Fruit fly (Drosophila melanogaster) whole organism, embryonic: ENCODE measurements around the gene CG43147.

ENCODE experiments used
- CG10267 ChIP-seq: fragments of 200-800 bp; sonication (Bioruptor generic); optimal IDR thresholded peaks from 2 replicates; lab custom pipeline; 2018; ENCODE audit warnings: missing biosample characterization, mild to moderate bottlenecking, missing genetic modification characterization, moderate library complexity
- CG11504 ChIP-seq: fragments of 200-800 bp; sonication (Bioruptor generic); optimal IDR thresholded peaks from 3 replicates; lab custom pipeline; 2019; ENCODE audit warnings: missing biosample characterization, mild to moderate bottlenecking, missing genetic modification characterization, moderate library complexity
- CG12155 ChIP-seq: fragments of 200-800 bp; sonication (Bioruptor generic); optimal IDR thresholded peaks from 3 replicates; lab custom pipeline; 2016; ENCODE audit warnings: missing biosample characterization, missing genetic modification characterization
- CG13424 ChIP-seq: fragments of 200-800 bp; sonication (Bioruptor generic); optimal IDR thresholded peaks from 2 replicates; lab custom pipeline; 2019; ENCODE audit warnings: missing biosample characterization, mild to moderate bottlenecking, missing genetic modification characterization, moderate library complexity
- CG13775 ChIP-seq: fragments of 200-800 bp; sonication (Bioruptor generic); optimal IDR thresholded peaks from 3 replicates; lab custom pipeline; 2017; ENCODE audit warnings: missing biosample characterization, mild to moderate bottlenecking, missing genetic modification characterization
- CG14441 ChIP-seq: fragments of 200-800 bp; sonication (Bioruptor generic); IDR thresholded peaks from 2 replicates; pipeline ENCODE4 v1.3.6; 2022; ENCODE audit warnings: missing biosample characterization, missing genetic modification characterization
- CG15269 ChIP-seq: fragments of 200-800 bp; sonication (Bioruptor generic); optimal IDR thresholded peaks from 2 replicates; lab custom pipeline; 2018; ENCODE audit warnings: missing biosample characterization, mild to moderate bottlenecking, missing genetic modification characterization, moderate library complexity
- CG1529 ChIP-seq: fragments of 200-800 bp; sonication (Bioruptor generic); optimal IDR thresholded peaks from 3 replicates; lab custom pipeline; 2018; ENCODE audit warnings: missing biosample characterization, missing genetic modification characterization
- CG17328 ChIP-seq: fragments of 200-800 bp; sonication (Bioruptor generic); IDR thresholded peaks from 2 replicates; pipeline ENCODE4 v1.3.6; 2022; ENCODE audit warnings: missing biosample characterization, missing genetic modification characterization
- CG18011 ChIP-seq: fragments of 200-800 bp; sonication (Bioruptor generic); optimal IDR thresholded peaks from 2 replicates; lab custom pipeline; 2017; ENCODE audit warnings: missing biosample characterization, missing genetic modification characterization, mild to moderate bottlenecking, moderate library complexity, missing genotype
- CG2875 ChIP-seq: fragments of 200-800 bp; sonication (Bioruptor generic); optimal IDR thresholded peaks from 2 replicates; lab custom pipeline; 2017; ENCODE audit warnings: missing biosample characterization, mild to moderate bottlenecking, missing genetic modification characterization, missing genetic modification reagents
- CG30403 ChIP-seq: fragments of 200-800 bp; sonication (Bioruptor generic); optimal IDR thresholded peaks from 3 replicates; lab custom pipeline; 2016; ENCODE audit warnings: missing biosample characterization, missing genetic modification characterization
- CG4328 ChIP-seq: fragments of 200-800 bp; sonication (Bioruptor generic); optimal IDR thresholded peaks from 3 replicates; lab custom pipeline; 2017; ENCODE audit warnings: missing biosample characterization, missing genetic modification reagents, missing genetic modification characterization
- CG6854 ChIP-seq: fragments of 200-800 bp; sonication (Bioruptor generic); optimal IDR thresholded peaks from 3 replicates; lab custom pipeline; 2017; ENCODE audit warnings: missing biosample characterization, mild to moderate bottlenecking, missing genetic modification characterization
- CG7786 ChIP-seq: fragments of 200-800 bp; sonication (Bioruptor generic); optimal IDR thresholded peaks from 2 replicates; lab custom pipeline; 2016; ENCODE audit warnings: missing biosample characterization, missing genetic modification characterization
- CG7839 ChIP-seq: fragments of 200-800 bp; sonication (Bioruptor generic); optimal IDR thresholded peaks from 3 replicates; lab custom pipeline; 2018; ENCODE audit warnings: missing biosample characterization, mild to moderate bottlenecking, missing genetic modification characterization, moderate library complexity
- CG8478 ChIP-seq: fragments of >200 bp; optimal IDR thresholded peaks from 2 replicates; lab custom pipeline; 2018
- CG8765 ChIP-seq: fragments of 200-800 bp; sonication (Bioruptor generic); IDR thresholded peaks from 2 replicates; pipeline ENCODE4 v1.3.6; 2022; ENCODE audit warnings: missing biosample characterization, missing genetic modification characterization
- E2f2 ChIP-seq: fragments of 200-800 bp; sonication (Bioruptor generic); IDR thresholded peaks from 2 replicates; pipeline ENCODE4 v1.3.6; 2022; ENCODE audit warnings: missing biosample characterization, missing genetic modification characterization
- HmgZ ChIP-seq: fragments of 200-800 bp; sonication (Bioruptor generic); optimal IDR thresholded peaks from 2 replicates; lab custom pipeline; 2018; ENCODE audit warnings: missing biosample characterization, mild to moderate bottlenecking, missing genetic modification characterization
- Mad ChIP-seq: fragments of 200-800 bp; sonication (Bioruptor generic); optimal IDR thresholded peaks from 2 replicates; lab custom pipeline; 2016; ENCODE audit warnings: missing biosample characterization, missing genetic modification characterization
- NK7.1 ChIP-seq: fragments of 200-800 bp; sonication (Bioruptor generic); optimal IDR thresholded peaks from 3 replicates; lab custom pipeline; 2016; ENCODE audit warnings: missing biosample characterization, missing genetic modification characterization
- Nf-YB ChIP-seq: fragments of 200-800 bp; sonication (Bioruptor generic); optimal IDR thresholded peaks from 3 replicates; lab custom pipeline; 2019; ENCODE audit warnings: missing biosample characterization, mild to moderate bottlenecking, missing genetic modification characterization, moderate library complexity
- PHDP ChIP-seq: fragments of 200-800 bp; sonication (Bioruptor generic); optimal IDR thresholded peaks from 3 replicates; lab custom pipeline; 2018; ENCODE audit warnings: missing biosample characterization, mild to moderate bottlenecking, missing genetic modification characterization, moderate library complexity
- Ptx1 ChIP-seq: fragments of 200-800 bp; sonication (Bioruptor generic); IDR thresholded peaks from 2 replicates; pipeline ENCODE4 v1.3.6; 2022; ENCODE audit warnings: missing biosample characterization, missing genetic modification characterization
- Ssrp ChIP-seq: fragments of 200-800 bp; sonication (Bioruptor generic); optimal IDR thresholded peaks from 2 replicates; lab custom pipeline; 2018; ENCODE audit warnings: missing biosample characterization, mild to moderate bottlenecking, missing genetic modification characterization, moderate library complexity
- Stat92E ChIP-seq, 3 experiments: fragments of >200 bp in 2 of 3; fragments of 200-800 bp in 1 of 3; sonication (Bioruptor generic) in 1 of 3; optimal IDR thresholded peaks; 2 replicates each; lab custom pipeline; 2017 to 2019; ENCODE audit warnings: missing biosample characterization in 3 of 3, missing genetic modification characterization in 3 of 3, mild to moderate bottlenecking in 1 of 3, moderate library complexity in 1 of 3
- bab2 ChIP-seq: fragments of 200-800 bp; sonication (Bioruptor generic); optimal IDR thresholded peaks from 2 replicates; lab custom pipeline; 2016; ENCODE audit warnings: missing biosample characterization, missing genetic modification characterization
- bcd ChIP-seq: fragments of 200-800 bp; sonication (Bioruptor generic); optimal IDR thresholded peaks from 2 replicates; lab custom pipeline; 2017; ENCODE audit warnings: missing biosample characterization, mild to moderate bottlenecking, missing genetic modification characterization
- bowl ChIP-seq: fragments of 200-800 bp; sonication (Bioruptor generic); IDR thresholded peaks from 2 replicates; pipeline ENCODE4 v1.3.6; 2022; ENCODE audit warnings: missing biosample characterization, missing genetic modification characterization
- chif ChIP-seq, 2 experiments: fragments of 200-800 bp; sonication (Bioruptor generic); optimal IDR thresholded peaks; 3 replicates each; lab custom pipeline; 2016; ENCODE audit warnings: missing biosample characterization in 2 of 2, missing genetic modification characterization in 2 of 2
- dmrt99B ChIP-seq: fragments of 200-800 bp; sonication (Bioruptor generic); optimal IDR thresholded peaks from 2 replicates; lab custom pipeline; 2018; ENCODE audit warnings: missing biosample characterization, mild to moderate bottlenecking, missing genetic modification characterization, moderate library complexity
- dpn ChIP-seq, 2 experiments: fragments of 200-800 bp; sonication (Bioruptor generic); optimal IDR thresholded peaks; 3 replicates each; lab custom pipeline; 2016; ENCODE audit warnings: missing biosample characterization in 2 of 2, missing genetic modification characterization in 2 of 2
- gem ChIP-seq: fragments of 200-800 bp; sonication (Bioruptor generic); optimal IDR thresholded peaks from 2 replicates; lab custom pipeline; 2019; ENCODE audit warnings: missing biosample characterization, mild to moderate bottlenecking, missing genetic modification characterization, moderate library complexity
- grau ChIP-seq: fragments of 200-800 bp; optimal IDR thresholded peaks from 3 replicates; lab custom pipeline; 2019; ENCODE audit warnings: missing biosample characterization, mild to moderate bottlenecking, missing genetic modification characterization, moderate library complexity
- lab ChIP-seq: fragments of 200-800 bp; sonication (Bioruptor generic); optimal IDR thresholded peaks from 3 replicates; lab custom pipeline; 2017; ENCODE audit warnings: missing biosample characterization, missing genetic modification characterization, mild to moderate bottlenecking, moderate library complexity, missing genetic modification reagents
- mam ChIP-seq: fragments of 200-800 bp; sonication (Bioruptor generic); optimal IDR thresholded peaks from 3 replicates; lab custom pipeline; 2016; ENCODE audit warnings: missing biosample characterization, missing genetic modification characterization
- pan ChIP-seq, 4 experiments: fragments of >200 bp in 3 of 4; fragments of 200-800 bp in 1 of 4; sonication (Bioruptor generic) in 1 of 4; optimal IDR thresholded peaks in 3 of 4; IDR thresholded peaks in 1 of 4; 2 replicates each; pipeline versions ENCODE4 v1.3.6 to Lab custom; 2017 to 2022; ENCODE audit warnings: missing biosample characterization in 2 of 4, missing genetic modification characterization in 2 of 4, mixed read lengths in 1 of 4
- rib ChIP-seq: fragments of 200-800 bp; sonication (Bioruptor generic); IDR thresholded peaks from 2 replicates; pipeline ENCODE4 v1.3.6; 2022; ENCODE audit warnings: missing biosample characterization, missing genetic modification characterization
- sob ChIP-seq: fragments of 200-800 bp; sonication (Bioruptor generic); IDR thresholded peaks from 2 replicates; pipeline ENCODE4 v1.3.6; 2022; ENCODE audit warnings: missing biosample characterization, missing genetic modification characterization
- sr ChIP-seq: fragments of 200-800 bp; sonication (Bioruptor generic); IDR thresholded peaks from 3 replicates; pipeline ENCODE4 v1.3.6; 2022; ENCODE audit warnings: missing biosample characterization, missing genetic modification characterization
- stc ChIP-seq: fragments of 200-800 bp; sonication (Bioruptor generic); IDR thresholded peaks from 2 replicates; pipeline ENCODE4 v1.3.6; 2022; ENCODE audit warnings: missing biosample characterization, missing genetic modification characterization
- tgo ChIP-seq: fragments of 200-800 bp; sonication (Bioruptor generic); IDR thresholded peaks from 3 replicates; pipeline ENCODE4 v1.3.6; 2022; ENCODE audit warnings: missing biosample characterization, missing genetic modification characterization
- tin ChIP-seq: fragments of 200-800 bp; sonication (Bioruptor generic); optimal IDR thresholded peaks from 3 replicates; lab custom pipeline; 2016; ENCODE audit warnings: missing biosample characterization, missing genetic modification characterization
- ttk ChIP-seq: fragments of 200-800 bp; sonication (Bioruptor generic); IDR thresholded peaks from 2 replicates; pipeline ENCODE4 v2.1.2; 2022; ENCODE audit warnings: missing biosample characterization, missing genetic modification characterization
- unpg ChIP-seq: fragments of 200-800 bp; sonication (Bioruptor generic); optimal IDR thresholded peaks from 3 replicates; lab custom pipeline; 2018; ENCODE audit warnings: missing biosample characterization, mild to moderate bottlenecking, missing genetic modification characterization, moderate library complexity
- wor ChIP-seq: fragments of 200-800 bp; sonication (Bioruptor generic); IDR thresholded peaks from 2 replicates; pipeline ENCODE4 v1.3.6; 2022; ENCODE audit warnings: missing biosample characterization, missing genetic modification characterization
- zen ChIP-seq: fragments of 200-800 bp; sonication (Bioruptor generic); optimal IDR thresholded peaks from 3 replicates; lab custom pipeline; 2018; ENCODE audit warnings: missing biosample characterization, mild to moderate bottlenecking, missing genetic modification characterization, moderate library complexity

The CG43147 gene

DNA sequence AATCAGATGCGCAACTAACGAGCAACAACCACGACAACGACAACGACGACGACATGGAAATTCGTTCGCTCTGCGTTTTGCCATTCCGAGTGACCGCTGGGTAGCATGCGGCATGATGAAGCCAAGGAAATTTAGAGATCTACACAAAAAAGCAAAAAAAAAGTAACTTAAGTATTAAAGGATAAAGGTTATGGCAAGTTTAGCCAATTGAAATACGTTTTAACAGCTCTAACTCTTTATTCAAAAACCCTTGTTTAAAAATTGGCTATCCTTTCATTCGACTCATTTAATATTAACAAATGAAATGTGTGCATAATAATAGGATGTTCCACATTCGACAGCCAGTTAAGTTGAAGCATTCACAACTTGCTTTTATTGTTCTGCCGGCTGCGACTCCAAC is 36.2 kb downstream of the CG43147 start (continued):
- TF ChIP-seq CG18011 (GFP tag; lab: Kevin White, UChicago), result no peak
- no peak for TF ChIP-seq E2f2 (GFP tag; lab: Robert Waterston, UW)
- TF ChIP-seq bowl (GFP tag; lab: Robert Waterston, UW), result no peak
- TF ChIP-seq tgo (GFP tag; lab: Robert Waterston, UW), result no peak
- no peak for TF ChIP-seq CG1529 (GFP tag; lab: Kevin White, UChicago)

DNA sequence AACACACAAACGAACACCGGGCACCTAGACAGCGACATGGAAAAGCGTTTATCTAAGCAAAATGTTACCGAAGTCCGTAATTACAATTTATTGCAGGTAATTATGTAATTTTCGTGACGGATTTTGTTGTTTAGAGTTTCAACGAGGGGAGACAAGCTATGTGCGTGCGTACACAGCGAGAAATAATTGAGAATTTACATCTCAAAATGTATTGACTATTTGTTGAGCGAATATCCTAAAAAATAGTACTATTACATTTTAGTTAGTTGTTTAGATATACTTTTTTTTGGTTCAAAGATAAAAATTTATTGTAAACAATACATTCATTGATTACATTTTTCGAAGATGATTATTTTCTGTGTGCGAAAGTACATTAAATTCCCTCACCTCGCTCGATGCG is 37.7 kb downstream of the CG43147 start:
- TF ChIP-seq CG4328, result no peak
- no peak for TF ChIP-seq CG13775 (GFP tag; lab: Kevin White, UChicago)
- TF ChIP-seq pan (optimal IDR thresholded peaks at IDR 0.05; lab: Kevin White, UChicago), result no peak
- peak in 1 of 2 experiments; percentile 41 for TF ChIP-seq pan (GFP tag; optimal IDR thresholded peaks at IDR 0.05 in 1 of 2, IDR thresholded peaks at IDR 0.05 in 1 of 2)
- TF ChIP-seq grau (tag; lab: Kevin White, UChicago), result peak; percentile 37
- no peak for TF ChIP-seq rib (GFP tag; lab: Robert Waterston, UW)
- no peak for TF ChIP-seq Stat92E (GFP tag; optimal IDR thresholded peaks at IDR 0.05; lab: Kevin White, UChicago)
- no peak for TF ChIP-seq NK7.1 (GFP tag; lab: Kevin White, UChicago)
- peak; percentile 53 for TF ChIP-seq Ptx1
- TF ChIP-seq unpg (GFP tag; lab: Kevin White, UChicago), result peak; percentile 50
- peak; percentile 14 for TF ChIP-seq mam (GFP tag; lab: Kevin White, UChicago)
- peak; percentile 33; the same call in 1 of the 2 replicates for TF ChIP-seq CG17328 (GFP tag; lab: Robert Waterston, UW)
- peak; percentile 60 for TF ChIP-seq CG11504
- peak in 1 of 2 experiments; percentile 18 for TF ChIP-seq dpn (GFP tag; optimal IDR thresholded peaks at IDR 0.05; lab: Kevin White, UChicago)
- TF ChIP-seq CG30403 (GFP tag; lab: Kevin White, UChicago), result peak; percentile 21
- TF ChIP-seq sob (GFP tag; lab: Robert Waterston, UW), result 0 out of 2 replicates have a peak, but pooled peaks have one; percentile 21
- TF ChIP-seq CG14441, result peak; percentile 49; the same call in 1 of the 2 replicates
- TF ChIP-seq Nf-YB (GFP tag; lab: Kevin White, UChicago), result no peak
- peak; percentile 53 for TF ChIP-seq dmrt99B (tag; lab: Kevin White, UChicago)
- no peak for TF ChIP-seq CG6854 (GFP tag; lab: Kevin White, UChicago)
- TF ChIP-seq CG7786, result no peak
- TF ChIP-seq ttk (GFP tag; lab: Robert Waterston, UW), result 0 out of 2 replicates have a peak, but pooled peaks have one; percentile 22
- TF ChIP-seq CG8478, result no peak
- TF ChIP-seq Mad, result no peak
- no peak for TF ChIP-seq CG12155 (GFP tag; lab: Kevin White, UChicago)
- no peak for TF ChIP-seq sr (GFP tag; lab: Robert Waterston, UW)
- peak; percentile 24 for TF ChIP-seq Ssrp
- TF ChIP-seq stc (GFP tag; lab: Robert Waterston, UW), result peak; percentile 51; the same call in 1 of the 2 replicates
- peak; percentile 29 for TF ChIP-seq CG10267 (tag; lab: Kevin White, UChicago)
- peak; percentile 17 for TF ChIP-seq tin (GFP tag; lab: Kevin White, UChicago)
- peak; percentile 33 for TF ChIP-seq PHDP (tag; lab: Kevin White, UChicago)
- TF ChIP-seq E2f2 (GFP tag; lab: Robert Waterston, UW), result peak; percentile 27; the same call in 1 of the 2 replicates
- TF ChIP-seq bcd (GFP tag; lab: Kevin White, UChicago), result peak; percentile 4
- peak; percentile 36 for TF ChIP-seq bab2 (GFP tag; lab: Kevin White, UChicago)
- no peak for TF ChIP-seq bowl (GFP tag; lab: Robert Waterston, UW)
- TF ChIP-seq HmgZ (tag; lab: Kevin White, UChicago), result no peak
- peak; percentile 45 for TF ChIP-seq CG7839 (tag; lab: Kevin White, UChicago)
- TF ChIP-seq wor, result peak; percentile 24; the same call in 1 of the 2 replicates
- TF ChIP-seq zen (tag; lab: Kevin White, UChicago), result peak; percentile 66
- peak; percentile 11 for TF ChIP-seq CG15269 (tag; lab: Kevin White, UChicago)
- peak; percentile 63 for TF ChIP-seq gem (tag; lab: Kevin White, UChicago)
- TF ChIP-seq lab, result peak; percentile 13
- TF ChIP-seq CG8765 (GFP tag; lab: Robert Waterston, UW), result no peak
- no peak for TF ChIP-seq CG2875 (GFP tag; lab: Kevin White, UChicago)
- peak; percentile 27 for TF ChIP-seq CG13424 (tag; lab: Kevin White, UChicago)
- TF ChIP-seq chif (GFP tag; optimal IDR thresholded peaks at IDR 0.05; lab: Kevin White, UChicago), result peak in 1 of 2 experiments; percentile 3
